Fruit fly (Drosophila melanogaster) whole organism, embryonic: ENCODE results near the gene btv.

Experiments used
- Awh ChIP-seq: fragments of 200-800 bp; sonication (Bioruptor generic); IDR thresholded peaks from 2 replicates; pipeline ENCODE4, ENCODE4 v1.3.6; 2022; ENCODE audit warnings: missing biosample characterization, missing genetic modification characterization
- C15 ChIP-seq: fragments of 200-800 bp; sonication (Bioruptor generic); IDR thresholded peaks from 3 replicates; pipeline ENCODE4 v1.3.6; 2022; ENCODE audit warnings: missing biosample characterization, missing genetic modification characterization
- CG10267 ChIP-seq: fragments of 200-800 bp; sonication (Bioruptor generic); optimal IDR thresholded peaks from 2 replicates; lab custom pipeline; 2018; ENCODE audit warnings: missing biosample characterization, mild to moderate bottlenecking, missing genetic modification characterization, moderate library complexity
- dpn ChIP-seq, 2 experiments: fragments of 200-800 bp; sonication (Bioruptor generic); optimal IDR thresholded peaks; 3 replicates each; lab custom pipeline; 2016; ENCODE audit warnings: missing biosample characterization in 2 of 2, missing genetic modification characterization in 2 of 2
- zfh2 ChIP-seq: fragments of 200-800 bp; sonication (Bioruptor generic); optimal IDR thresholded peaks from 2 replicates; lab custom pipeline; 2016; ENCODE audit warnings: missing biosample characterization, missing genetic modification characterization

DNA sequence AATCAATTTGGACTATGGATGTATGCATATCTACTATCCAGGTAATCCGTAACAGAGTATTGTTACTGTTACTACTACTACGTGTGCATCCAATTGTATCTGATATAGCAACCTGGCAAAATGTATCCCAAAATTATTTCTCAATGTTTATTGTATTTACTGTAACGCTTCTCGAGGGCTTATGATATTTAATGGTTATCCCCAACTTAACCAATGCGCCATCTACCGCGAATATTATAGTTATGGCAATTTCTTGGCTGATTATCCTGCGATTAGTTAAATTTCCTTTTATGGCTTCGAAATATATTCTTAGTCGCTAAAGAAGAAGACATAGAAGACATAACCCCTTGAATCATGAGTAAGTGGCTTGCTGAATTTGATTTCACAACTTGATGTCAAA, 18.6 kb downstream of the btv start:
- TF ChIP-seq Awh (no peak), CG10267 (tag; lab: Kevin White, UChicago) (no peak), dpn (GFP tag; optimal IDR thresholded peaks at IDR 0.05; lab: Kevin White, UChicago) (no peak), zfh2 (no peak), C15 (GFP tag; lab: Robert Waterston, UW) (no peak)
